Fruit fly (Drosophila melanogaster) whole organism, wandering third instar larva: ENCODE results near the gene Oatp33Ea.

Experiments used
- dmrt93B ChIP-seq: fragments of 200-800 bp; sonication (Bioruptor generic); optimal IDR thresholded peaks from 2 replicates; lab custom pipeline; 2018; ENCODE audit warnings: missing biosample characterization, mild to moderate bottlenecking, missing genetic modification characterization
- foxo ChIP-seq, 2 experiments: fragments of 200-800 bp; sonication (Bioruptor generic); optimal IDR thresholded peaks; 2 replicates in 1 of 2; 3 replicates in 1 of 2; lab custom pipeline; 2016 to 2017; ENCODE audit warnings: missing biosample characterization in 2 of 2, missing genetic modification characterization in 2 of 2
- pan ChIP-seq: fragments of >200 bp; optimal IDR thresholded peaks from 2 replicates; lab custom pipeline; 2017
- psq ChIP-seq: fragments of 200-800 bp; sonication (Bioruptor generic); optimal IDR thresholded peaks from 3 replicates; lab custom pipeline; 2017; ENCODE audit warnings: missing biosample characterization, mild to moderate bottlenecking, missing genetic modification characterization, moderate library complexity
- rgr ChIP-seq: fragments of 200-800 bp; sonication (Bioruptor generic); optimal IDR thresholded peaks from 3 replicates; lab custom pipeline; 2016; ENCODE audit warnings: missing biosample characterization, mild to moderate bottlenecking, missing genetic modification characterization

DNA sequence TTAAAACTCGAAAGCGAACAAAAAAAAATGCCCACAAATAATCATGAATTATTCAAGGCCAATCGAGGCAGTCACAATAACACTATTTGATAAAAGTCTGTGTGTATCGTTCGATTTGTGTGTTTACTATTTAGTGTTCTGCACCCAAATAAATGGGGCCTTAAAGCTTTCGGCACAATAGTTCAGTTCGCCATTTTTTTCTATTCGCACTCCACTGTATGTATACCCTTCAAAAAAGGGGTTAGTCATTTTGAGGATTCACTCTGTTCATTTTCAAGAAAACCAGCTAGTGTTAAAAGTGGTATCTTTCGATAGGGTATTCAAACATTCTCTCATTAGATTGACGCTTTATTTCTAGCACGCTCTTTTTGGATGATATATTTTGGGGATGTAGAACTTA lies 21.9 kb upstream of the Oatp33Ea start:
- TF ChIP-seq pan (lab: Kevin White, UChicago) (no peak), dmrt93B (GFP tag; lab: Kevin White, UChicago) (no peak), rgr (no peak), psq (GFP tag; lab: Kevin White, UChicago) (no peak), foxo (GFP tag; optimal IDR thresholded peaks at IDR 0.05; lab: Kevin White, UChicago) (no peak)
